Fruit fly (Drosophila melanogaster) whole organism, embryonic: ENCODE measurements around the gene wg.

ENCODE experiments used
- CG10366 ChIP-seq: fragments of 200-800 bp; sonication (Bioruptor generic); IDR thresholded peaks from 2 replicates; pipeline ENCODE4 v1.3.6; 2022; ENCODE audit warnings: missing biosample characterization, missing genetic modification characterization
- CG10543 ChIP-seq: fragments of 200-800 bp; sonication (Bioruptor generic); optimal IDR thresholded peaks from 3 replicates; lab custom pipeline; 2017; ENCODE audit warnings: missing biosample characterization, mild to moderate bottlenecking, missing genetic modification characterization, moderate library complexity
- CG11093 ChIP-seq: fragments of 200-800 bp; sonication (Bioruptor generic); IDR thresholded peaks from 3 replicates; pipeline ENCODE4 v1.3.6; 2022; ENCODE audit warnings: missing biosample characterization, missing genetic modification characterization
- CG11247 ChIP-seq: fragments of 200-800 bp; sonication (Bioruptor generic); IDR thresholded peaks from 2 replicates; pipeline ENCODE4 v1.3.6; 2022; ENCODE audit warnings: missing biosample characterization, missing genetic modification characterization
- CG11456 ChIP-seq: fragments of 200-800 bp; sonication (Bioruptor generic); IDR thresholded peaks from 3 replicates; pipeline ENCODE4 v1.3.6; 2022; ENCODE audit warnings: missing biosample characterization, missing genetic modification characterization
- CG14441 ChIP-seq: fragments of 200-800 bp; sonication (Bioruptor generic); IDR thresholded peaks from 2 replicates; pipeline ENCODE4 v1.3.6; 2022; ENCODE audit warnings: missing biosample characterization, missing genetic modification characterization
- CG14710 ChIP-seq: fragments of 200-800 bp; sonication (Bioruptor generic); optimal IDR thresholded peaks from 3 replicates; lab custom pipeline; 2019; ENCODE audit warnings: missing biosample characterization, mild to moderate bottlenecking, missing genetic modification characterization, moderate library complexity
- CG15601 ChIP-seq: fragments of 200-800 bp; sonication (Bioruptor generic); optimal IDR thresholded peaks from 3 replicates; lab custom pipeline; 2019; ENCODE audit warnings: missing biosample characterization, mild to moderate bottlenecking, missing genetic modification characterization, moderate library complexity
- CG17612 ChIP-seq: fragments of 200-800 bp; sonication (Bioruptor generic); IDR thresholded peaks from 2 replicates; pipeline ENCODE4 v1.3.6; 2022; ENCODE audit warnings: missing biosample characterization, missing genetic modification characterization
- CG17802 ChIP-seq: fragments of 200-800 bp; sonication (Bioruptor generic); optimal IDR thresholded peaks from 2 replicates; lab custom pipeline; 2018; ENCODE audit warnings: missing biosample characterization, mild to moderate bottlenecking, missing genetic modification characterization, moderate library complexity
- CG2678 ChIP-seq: fragments of 200-800 bp; sonication (Bioruptor generic); optimal IDR thresholded peaks from 3 replicates; lab custom pipeline; 2019; ENCODE audit warnings: missing biosample characterization, mild to moderate bottlenecking, missing genetic modification characterization, moderate library complexity
- CG2712 ChIP-seq: fragments of 200-800 bp; optimal IDR thresholded peaks from 3 replicates; lab custom pipeline; 2019; ENCODE audit warnings: missing biosample characterization, mild to moderate bottlenecking, missing genetic modification characterization, moderate library complexity
- CG32767 ChIP-seq: fragments of 200-800 bp; sonication (Bioruptor generic); IDR thresholded peaks from 2 replicates; pipeline ENCODE4 v1.3.6; 2022; ENCODE audit warnings: missing biosample characterization, missing genetic modification characterization
- CG32772 ChIP-seq: fragments of 200-800 bp; sonication (Bioruptor generic); IDR thresholded peaks from 2 replicates; pipeline ENCODE4 v1.3.6; 2022; ENCODE audit warnings: missing biosample characterization, missing genetic modification characterization
- CG3407 ChIP-seq: fragments of 200-800 bp; sonication (Bioruptor generic); optimal IDR thresholded peaks from 2 replicates; lab custom pipeline; 2018; ENCODE audit warnings: missing biosample characterization, mild to moderate bottlenecking, missing genetic modification characterization
- CG34422 ChIP-seq: fragments of 200-800 bp; sonication (Bioruptor generic); IDR thresholded peaks from 3 replicates; pipeline ENCODE4 v1.3.6; 2022; ENCODE audit warnings: missing biosample characterization, missing genetic modification characterization
- CG6175 ChIP-seq: fragments of 200-800 bp; sonication (Bioruptor generic); IDR thresholded peaks from 3 replicates; pipeline ENCODE4 v1.3.6; 2022; ENCODE audit warnings: missing biosample characterization, missing genetic modification characterization
- CG6689 ChIP-seq: fragments of 200-800 bp; sonication (Bioruptor generic); IDR thresholded peaks from 2 replicates; pipeline ENCODE4 v1.3.6; 2022; ENCODE audit warnings: missing biosample characterization, missing genetic modification characterization
- CG7357 ChIP-seq: fragments of 200-800 bp; sonication (Bioruptor generic); IDR thresholded peaks from 3 replicates; pipeline ENCODE4 v1.3.6; 2022; ENCODE audit warnings: missing biosample characterization, missing genetic modification characterization
- CG7839 ChIP-seq: fragments of 200-800 bp; sonication (Bioruptor generic); optimal IDR thresholded peaks from 3 replicates; lab custom pipeline; 2018; ENCODE audit warnings: missing biosample characterization, mild to moderate bottlenecking, missing genetic modification characterization, moderate library complexity
- CG9817 ChIP-seq: fragments of 200-800 bp; sonication (Bioruptor generic); optimal IDR thresholded peaks from 2 replicates; lab custom pipeline; 2018; ENCODE audit warnings: missing biosample characterization, mild to moderate bottlenecking, missing genetic modification characterization, moderate library complexity
- CoRest ChIP-seq: fragments of 200-800 bp; sonication (Bioruptor generic); optimal IDR thresholded peaks from 3 replicates; lab custom pipeline; 2018; ENCODE audit warnings: missing biosample characterization, mild to moderate bottlenecking, missing genetic modification characterization, moderate library complexity
- D19A ChIP-seq: fragments of 200-800 bp; optimal IDR thresholded peaks from 3 replicates; lab custom pipeline; 2019; ENCODE audit warnings: missing biosample characterization, mild to moderate bottlenecking, missing genetic modification characterization, moderate library complexity
- Fer3 ChIP-seq: fragments of 200-800 bp; sonication (Bioruptor generic); optimal IDR thresholded peaks from 2 replicates; lab custom pipeline; 2018; ENCODE audit warnings: missing biosample characterization, mild to moderate bottlenecking, missing genetic modification characterization, moderate library complexity
- HmgZ ChIP-seq: fragments of 200-800 bp; sonication (Bioruptor generic); optimal IDR thresholded peaks from 2 replicates; lab custom pipeline; 2018; ENCODE audit warnings: missing biosample characterization, mild to moderate bottlenecking, missing genetic modification characterization
- Hr78 ChIP-seq, 2 experiments: fragments of 200-800 bp in 1 of 2; fragments of >200 bp in 1 of 2; sonication (Bioruptor generic) in 1 of 2; optimal IDR thresholded peaks; 2 replicates each; lab custom pipeline; 2017 to 2019; ENCODE audit warnings: missing biosample characterization in 2 of 2, missing genetic modification characterization in 2 of 2, mild to moderate bottlenecking in 1 of 2, moderate library complexity in 1 of 2
- Med ChIP-seq: fragments of 200-800 bp; sonication (Bioruptor generic); peaks from one replicate; lab custom pipeline; 2016; ENCODE audit warnings: missing biosample characterization, missing genetic modification characterization, mild to moderate bottlenecking, inconsistent platforms, moderate library complexity
- Sox102F ChIP-seq: fragments of 200-800 bp; sonication (Bioruptor generic); optimal IDR thresholded peaks from 2 replicates; lab custom pipeline; 2018; ENCODE audit warnings: missing biosample characterization, mild to moderate bottlenecking, missing genetic modification characterization, moderate library complexity
- Sry-δ ChIP-seq: fragments of 200-800 bp; sonication (Bioruptor generic); optimal IDR thresholded peaks from 2 replicates; lab custom pipeline; 2016; ENCODE audit warnings: missing biosample characterization, missing genetic modification characterization
- Xrp1 ChIP-seq: fragments of 200-800 bp; sonication (Bioruptor generic); IDR thresholded peaks from 2 replicates; pipeline ENCODE4 v1.3.6; 2022; ENCODE audit warnings: missing biosample characterization, missing genetic modification characterization
- br ChIP-seq: fragments of >200 bp; optimal IDR thresholded peaks from 2 replicates; lab custom pipeline; 2017
- chinmo ChIP-seq: fragments of 200-800 bp; sonication (Bioruptor generic); IDR thresholded peaks from 4 replicates; pipeline ENCODE4 v1.3.6; 2022; ENCODE audit warnings: missing biosample characterization, missing genetic modification characterization; ENCODE audit not compliant: partially characterized antibody
- ci ChIP-seq: fragments of 200-800 bp; sonication (Bioruptor generic); IDR thresholded peaks from 3 replicates; pipeline ENCODE4 v1.3.6; 2022; ENCODE audit warnings: missing biosample characterization, missing genetic modification characterization
- danr ChIP-seq: fragments of 200-800 bp; sonication (Bioruptor generic); IDR thresholded peaks from 2 replicates; pipeline ENCODE4 v1.3.6; 2022; ENCODE audit warnings: missing biosample characterization, missing genetic modification characterization
- emc ChIP-seq: fragments of 200-800 bp; sonication (Bioruptor generic); optimal IDR thresholded peaks from 2 replicates; lab custom pipeline; 2016; ENCODE audit warnings: missing biosample characterization, missing genetic modification characterization
- esg ChIP-seq: fragments of 200-800 bp; sonication (Bioruptor generic); conservative IDR thresholded peaks from 2 replicates; pipeline ENCODE4 v1.3.6; 2022; ENCODE audit warnings: missing biosample characterization, missing genetic modification characterization
- gsb ChIP-seq: fragments of 200-800 bp; sonication (Bioruptor generic); IDR thresholded peaks from 2 replicates; pipeline ENCODE4 v1.3.6; 2022; ENCODE audit warnings: missing biosample characterization, missing genetic modification characterization
- hkb ChIP-seq, 2 experiments: fragments of 200-800 bp in 1 of 2; fragments of >200 bp in 1 of 2; sonication (Bioruptor generic) in 1 of 2; IDR thresholded peaks in 1 of 2; optimal IDR thresholded peaks in 1 of 2; 2 replicates each; pipeline versions ENCODE4 v1.3.6 to Lab custom; 2017 to 2022; ENCODE audit warnings: missing biosample characterization in 1 of 2, missing genetic modification characterization in 1 of 2
- jigr1 ChIP-seq: fragments of 200-800 bp; sonication (Bioruptor generic); IDR thresholded peaks from 3 replicates; pipeline ENCODE4 v1.3.6; 2022; ENCODE audit warnings: missing biosample characterization, missing genetic modification characterization
- lab ChIP-seq: fragments of 200-800 bp; sonication (Bioruptor generic); optimal IDR thresholded peaks from 3 replicates; lab custom pipeline; 2017; ENCODE audit warnings: missing biosample characterization, missing genetic modification characterization, mild to moderate bottlenecking, moderate library complexity, missing genetic modification reagents
- lbe ChIP-seq: fragments of 200-800 bp; sonication (Bioruptor generic); optimal IDR thresholded peaks from 2 replicates; lab custom pipeline; 2016; ENCODE audit warnings: missing biosample characterization, mild to moderate bottlenecking, missing genetic modification characterization
- lmd ChIP-seq: fragments of 200-800 bp; sonication (Bioruptor generic); IDR thresholded peaks from 2 replicates; pipeline ENCODE4 v1.3.6; 2022; ENCODE audit warnings: missing biosample characterization, missing genetic modification characterization
- luna ChIP-seq: fragments of 200-800 bp; sonication (Bioruptor generic); optimal IDR thresholded peaks from 2 replicates; lab custom pipeline; 2016; ENCODE audit warnings: missing biosample characterization, missing genetic modification characterization
- onecut ChIP-seq: fragments of 200-800 bp; sonication (Bioruptor generic); IDR thresholded peaks from 2 replicates; pipeline ENCODE4 v1.3.6; 2022; ENCODE audit warnings: missing biosample characterization, missing genetic modification characterization
- pros ChIP-seq: fragments of 200-800 bp; sonication (Bioruptor generic); optimal IDR thresholded peaks from 3 replicates; lab custom pipeline; 2019; ENCODE audit warnings: missing biosample characterization, mild to moderate bottlenecking, missing genetic modification characterization, moderate library complexity
- sens-2 ChIP-seq: fragments of 200-800 bp; sonication (Bioruptor generic); IDR thresholded peaks from 2 replicates; pipeline ENCODE4 v1.3.6; 2022; ENCODE audit warnings: missing biosample characterization, missing genetic modification characterization
- tap ChIP-seq: fragments of 200-800 bp; optimal IDR thresholded peaks from 3 replicates; lab custom pipeline; 2019; ENCODE audit warnings: missing biosample characterization, mild to moderate bottlenecking, missing genetic modification characterization, moderate library complexity
- unpg ChIP-seq: fragments of 200-800 bp; sonication (Bioruptor generic); optimal IDR thresholded peaks from 3 replicates; lab custom pipeline; 2018; ENCODE audit warnings: missing biosample characterization, mild to moderate bottlenecking, missing genetic modification characterization, moderate library complexity
- wor ChIP-seq: fragments of 200-800 bp; sonication (Bioruptor generic); IDR thresholded peaks from 2 replicates; pipeline ENCODE4 v1.3.6; 2022; ENCODE audit warnings: missing biosample characterization, missing genetic modification characterization
- z ChIP-seq: fragments of 200-800 bp; sonication (Bioruptor generic); IDR thresholded peaks from 3 replicates; pipeline ENCODE4 v1.3.6; 2022; ENCODE audit warnings: missing biosample characterization, missing genetic modification characterization

wg gene

DNA sequence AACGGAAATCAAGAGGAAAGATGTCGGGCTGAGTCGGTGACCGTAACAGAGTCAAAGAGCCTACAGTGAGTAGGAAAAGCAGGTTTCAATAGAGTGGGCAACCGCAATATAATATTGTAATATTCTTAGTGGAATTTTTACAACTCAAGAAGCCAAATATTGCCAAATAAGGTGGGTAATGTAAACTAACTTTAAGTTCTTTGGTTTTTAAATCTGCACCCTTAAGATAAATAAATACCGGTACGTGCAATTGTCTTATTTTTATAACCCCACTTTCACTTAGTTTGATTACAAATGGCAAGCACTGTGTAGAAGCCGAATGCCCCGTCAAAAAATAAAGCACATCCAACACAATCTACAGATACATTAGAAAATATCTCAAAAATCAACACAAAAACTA, 25.8 kb downstream of the wg start (continued):
- no peak for TF ChIP-seq CG11456 (GFP tag; lab: Robert Waterston, UW)
- peak in 1 of 2 experiments; percentile 15 for TF ChIP-seq Hr78 (GFP tag; optimal IDR thresholded peaks at IDR 0.05; lab: Kevin White, UChicago)
- peak; percentile 72 for TF ChIP-seq CG11093 (GFP tag; lab: Robert Waterston, UW)
- TF ChIP-seq br (lab: Kevin White, UChicago): no peak
- TF ChIP-seq CG17802 (tag; lab: Kevin White, UChicago): no peak
- peak; percentile 58 for TF ChIP-seq CG2678 (tag; lab: Kevin White, UChicago)
- TF ChIP-seq CG3407 (GFP tag; lab: Kevin White, UChicago): no peak
- TF ChIP-seq unpg (GFP tag; lab: Kevin White, UChicago): peak; percentile 22
- 0 out of 3 replicates have a peak, but pooled peaks have one; percentile 7 for TF ChIP-seq CG34422
- TF ChIP-seq hkb (optimal IDR thresholded peaks at IDR 0.05; lab: Kevin White, UChicago): no peak
- peak; percentile 13; the same call in 1 of the 2 replicates for TF ChIP-seq hkb (GFP tag; IDR thresholded peaks at IDR 0.05; lab: Robert Waterston, UW)
- TF ChIP-seq lab (GFP tag; lab: Kevin White, UChicago): peak; percentile 17
- 0 out of 2 replicates have a peak, but pooled peaks have one; percentile 31 for TF ChIP-seq onecut
- TF ChIP-seq CG14441 (GFP tag; lab: Robert Waterston, UW): peak; percentile 32; the same call in 1 of the 2 replicates
- no peak for TF ChIP-seq luna (GFP tag; lab: Kevin White, UChicago)
- TF ChIP-seq emc (GFP tag; lab: Kevin White, UChicago): no peak
- TF ChIP-seq Xrp1 (GFP tag; lab: Robert Waterston, UW): peak; percentile 15; the same call in 1 of the 2 replicates
- no peak for TF ChIP-seq CG11247 (GFP tag; lab: Robert Waterston, UW)
- peak; percentile 8 for TF ChIP-seq Fer3 (tag; lab: Kevin White, UChicago)
- no peak for TF ChIP-seq lbe (GFP tag; lab: Kevin White, UChicago)
- no peak for TF ChIP-seq gsb
- TF ChIP-seq tap: peak; percentile 5
- TF ChIP-seq chinmo: no peak
- no peak for TF ChIP-seq danr (GFP tag; lab: Robert Waterston, UW)
- peak; percentile 2 for TF ChIP-seq CG10543
- TF ChIP-seq CoRest (tag; lab: Kevin White, UChicago): no peak
- peak; percentile 25; the same call in 1 of the 2 replicates for TF ChIP-seq CG32767 (GFP tag; lab: Robert Waterston, UW)
- peak; percentile 40 for TF ChIP-seq CG9817 (tag; lab: Kevin White, UChicago)
- TF ChIP-seq lmd (GFP tag; lab: Robert Waterston, UW): peak; percentile 19; the same call in 1 of the 2 replicates
- TF ChIP-seq esg (GFP tag; lab: Robert Waterston, UW): 0 out of 2 replicates have a peak, but pooled peaks have one; percentile 5
- no peak for TF ChIP-seq pros (GFP tag; lab: Kevin White, UChicago)
- TF ChIP-seq CG15601 (tag; lab: Kevin White, UChicago): no peak
- no peak for TF ChIP-seq CG17612 (GFP tag; lab: Robert Waterston, UW)
- TF ChIP-seq z (GFP tag; lab: Robert Waterston, UW): peak; percentile 75; the same call in 2 of the 3 replicates
- peak; percentile 32; the same call in 1 of the 3 replicates for TF ChIP-seq ci
- no peak for TF ChIP-seq D19A
- TF ChIP-seq Sox102F: peak; percentile 22
- TF ChIP-seq CG7357 (GFP tag; lab: Robert Waterston, UW): peak; percentile 41; the same call in 1 of the 3 replicates
- no peak for TF ChIP-seq CG6175 (GFP tag; lab: Robert Waterston, UW)
- TF ChIP-seq CG2712 (tag; lab: Kevin White, UChicago): peak; percentile 46
- TF ChIP-seq HmgZ: peak; percentile 14
- TF ChIP-seq wor: no peak
- no peak for TF ChIP-seq CG14710
- peak; percentile 54 for TF ChIP-seq CG10366
- peak; percentile 51 for TF ChIP-seq Med (GFP tag; lab: Kevin White, UChicago)
- peak; percentile 45 for TF ChIP-seq CG6689 (GFP tag; lab: Robert Waterston, UW)
- peak; percentile 4; the same call in 1 of the 2 replicates for TF ChIP-seq sens-2 (GFP tag; lab: Robert Waterston, UW)
- TF ChIP-seq CG32772 (GFP tag; lab: Robert Waterston, UW): peak; percentile 53
- peak; percentile 43 for TF ChIP-seq CG7839 (tag; lab: Kevin White, UChicago)
- TF ChIP-seq Sry-δ (GFP tag; lab: Kevin White, UChicago): no peak
- peak; percentile 26; the same call in 1 of the 3 replicates for TF ChIP-seq jigr1 (GFP tag; lab: Robert Waterston, UW)
